Fruit fly (Drosophila melanogaster): ENCODE measurements around the gene Hsp23.

Gene Hsp23

dm6 chr3L:9360217-9360692 lies 21.4 kb upstream of the Hsp23 start, which contains the start of gene Pdxk (continued):
- TF ChIP-seq CG4360 (GFP tag; IDR thresholded peaks at IDR 0.05) (0 out of 2 replicates have a peak, but pooled peaks have one; percentile 22), ase (GFP tag; IDR thresholded peaks at IDR 0.05) (no peak), CG30020 (tag; optimal IDR thresholded peaks at IDR 0.05) (no peak), aop (GFP tag; IDR thresholded peaks at IDR 0.05) (no peak), jigr1 (GFP tag; IDR thresholded peaks at IDR 0.05) (no peak), amos (GFP tag; IDR thresholded peaks at IDR 0.05; ENCODE audit: partially characterized antibody) (0 out of 2 replicates have a peak, but pooled peaks have one; percentile 24), pb (GFP tag; optimal IDR thresholded peaks at IDR 0.05) (no peak), hb (GFP tag; IDR thresholded peaks at IDR 0.05; ENCODE audit: partially characterized antibody) (no peak), CG9817 (tag; optimal IDR thresholded peaks at IDR 0.05) (no peak), dmrt99B (tag; optimal IDR thresholded peaks at IDR 0.05) (no peak), Eip74EF (GFP tag; optimal IDR thresholded peaks at IDR 0.05) (no peak), CG7987 (GFP tag; optimal IDR thresholded peaks at IDR 0.05) (peak; percentile 52), CG13775 (GFP tag; optimal IDR thresholded peaks at IDR 0.05) (no peak), tin (GFP tag; optimal IDR thresholded peaks at IDR 0.05) (no peak), mirr (GFP tag; optimal IDR thresholded peaks at IDR 0.05) (peak; percentile 96), CG12104 (GFP tag; optimal IDR thresholded peaks at IDR 0.05) (no peak), Max (GFP tag; optimal IDR thresholded peaks at IDR 0.05) (no peak), odd (GFP tag; optimal IDR thresholded peaks at IDR 0.05) (peak; percentile 53), CG12391 (tag; optimal IDR thresholded peaks at IDR 0.05) (peak; percentile 31), Sry-δ (GFP tag; optimal IDR thresholded peaks at IDR 0.05) (peak; percentile 72), ssp (GFP tag; IDR thresholded peaks at IDR 0.05) (no peak), Dp (GFP tag; optimal IDR thresholded peaks at IDR 0.05) (peak; percentile 41), Vsx1 (GFP tag; optimal IDR thresholded peaks at IDR 0.05) (no peak), caup (GFP tag; optimal IDR thresholded peaks at IDR 0.05; ENCODE audit: severe bottlenecking) (peak; percentile 45), sd (tag; optimal IDR thresholded peaks at IDR 0.05) (no peak), Hmr (GFP tag; optimal IDR thresholded peaks at IDR 0.05) (peak; percentile 43), gce (GFP tag; IDR thresholded peaks at IDR 0.05) (peak; percentile 46; the same call in 1 of the 3 replicates), CG5245 (GFP tag; optimal IDR thresholded peaks at IDR 0.05) (no peak), wor (GFP tag; IDR thresholded peaks at IDR 0.05) (no peak), CG12155 (GFP tag; optimal IDR thresholded peaks at IDR 0.05) (no peak), BEAF-32 (GFP tag; optimal IDR thresholded peaks at IDR 0.05) (peak; percentile 38), Chrac-16 (GFP tag; optimal IDR thresholded peaks at IDR 0.05) (no peak), bigmax (GFP tag; optimal IDR thresholded peaks at IDR 0.05) (no peak), Stat92E (GFP tag; optimal IDR thresholded peaks at IDR 0.05) (no peak), fd3F (GFP tag; optimal IDR thresholded peaks at IDR 0.05) (no peak), CG10543 (GFP tag; optimal IDR thresholded peaks at IDR 0.05) (peak; percentile 94), Awh (GFP tag; IDR thresholded peaks at IDR 0.05) (no peak), sc (optimal IDR thresholded peaks at IDR 0.05) (no peak), sc (GFP tag; optimal IDR thresholded peaks at IDR 0.05) (no peak), schlank (tag; optimal IDR thresholded peaks at IDR 0.05) (no peak), eve (GFP tag; optimal IDR thresholded peaks at IDR 0.05) (no peak), CG10209 (GFP tag; optimal IDR thresholded peaks at IDR 0.05) (no peak), rib (GFP tag; IDR thresholded peaks at IDR 0.05) (no peak), Opbp (GFP tag; IDR thresholded peaks at IDR 0.05; ENCODE audit: partially characterized antibody) (no peak), knrl (GFP tag; IDR thresholded peaks at IDR 0.05; ENCODE audit: partially characterized antibody) (no peak), Gug (GFP tag; IDR thresholded peaks at IDR 0.05) (no peak), psq (GFP tag; optimal IDR thresholded peaks at IDR 0.05) (no peak), dan (GFP tag; IDR thresholded peaks at IDR 0.05) (no peak), tll (GFP tag; optimal IDR thresholded peaks at IDR 0.05) (no peak), B-H1 (GFP tag; IDR thresholded peaks at IDR 0.05) (no peak)

All from whole organism, embryonic.